Worm (Caenorhabditis elegans): ENCODE measurements around the gene T05H10.1.
A peak's percentile ranks its signal among the peaks of the same experiment; 100 is the strongest.

Gene T05H10.1

ce11 chrII:8057911-8058310 is 15.5 kb downstream of the T05H10.1 start:
- TF ChIP-seq lsy-2 (tag; optimal IDR thresholded peaks at IDR 0.05), result no peak

ce11 chrII:8058769-8059168 is 16.4 kb downstream of the T05H10.1 start, which contains the start of gene T05H10.8:
Gene T05H10.8 (plus strand): TSS chrII:8059069.
- no peak for TF ChIP-seq elt-1 (tag; optimal IDR thresholded peaks at IDR 0.05; ENCODE audit: borderline replicate concordance, insufficient read depth)

ce11 chrII:8059532-8059931 is 17.1 kb downstream of the T05H10.1 start:
- no peak for TF ChIP-seq nhr-12 (tag; optimal IDR thresholded peaks at IDR 0.05)
- no peak for TF ChIP-seq zip-8 (tag; optimal IDR thresholded peaks at IDR 0.05)
- TF ChIP-seq unc-39 (tag; optimal IDR thresholded peaks at IDR 0.05), result no peak
- no peak for TF ChIP-seq ceh-83 (GFP tag; optimal IDR thresholded peaks at IDR 0.05)
- TF ChIP-seq ces-1 (GFP tag; optimal IDR thresholded peaks at IDR 0.05), result no peak
- no peak for TF ChIP-seq M03D4.4 (tag; optimal IDR thresholded peaks at IDR 0.05)

ce11 chrII:8062334-8062791 is 20.0 kb downstream of the T05H10.1 start, which contains the start of gene ufd-2:
Gene ufd-2 (plus strand): TSS chrII:8062741.
- TF ChIP-seq ceh-83 (GFP tag; optimal IDR thresholded peaks at IDR 0.05), result no peak
- peak; percentile 76 for TF ChIP-seq mep-1 (tag; optimal IDR thresholded peaks at IDR 0.05)
- TF ChIP-seq cnd-1 (tag; optimal IDR thresholded peaks at IDR 0.05), result peak; percentile 25
- TF ChIP-seq nhr-237 (tag; optimal IDR thresholded peaks at IDR 0.05), result peak; percentile 48
- TF ChIP-seq flh-1 (GFP tag; optimal IDR thresholded peaks at IDR 0.05), result no peak
- TF ChIP-seq ces-1 (GFP tag; optimal IDR thresholded peaks at IDR 0.05), result peak; percentile 59
- TF ChIP-seq unc-120 (tag; optimal IDR thresholded peaks at IDR 0.05; ENCODE audit: poor library complexity, severe bottlenecking), result no peak
- peak; percentile 41 for TF ChIP-seq hlh-1 (tag; optimal IDR thresholded peaks at IDR 0.05)
- TF ChIP-seq lin-13 (tag; optimal IDR thresholded peaks at IDR 0.05), result peak; percentile 76
- peak; percentile 43 for TF ChIP-seq ceh-39 (tag; optimal IDR thresholded peaks at IDR 0.05)
- TF ChIP-seq nhr-12 (tag; optimal IDR thresholded peaks at IDR 0.05), result no peak
- TF ChIP-seq pha-4 (tag; optimal IDR thresholded peaks at IDR 0.05), result peak; percentile 73
- TF ChIP-seq lsy-2 (tag; optimal IDR thresholded peaks at IDR 0.05), result peak; percentile 63
- peak; percentile 41 for TF ChIP-seq drap-1 (GFP tag; optimal IDR thresholded peaks at IDR 0.05)
- no peak for TF ChIP-seq M03D4.4 (tag; optimal IDR thresholded peaks at IDR 0.05)

- TF ChIP-seq elt-3 (tag; optimal IDR thresholded peaks at IDR 0.05), result no peak
These were observed 23.6 kb downstream of the T05H10.1 start, which contains the start of gene pdha-1 for ce11 chrII:8065985-8066384. Gene pdha-1 (plus strand): TSS chrII:8066285.

DNA sequence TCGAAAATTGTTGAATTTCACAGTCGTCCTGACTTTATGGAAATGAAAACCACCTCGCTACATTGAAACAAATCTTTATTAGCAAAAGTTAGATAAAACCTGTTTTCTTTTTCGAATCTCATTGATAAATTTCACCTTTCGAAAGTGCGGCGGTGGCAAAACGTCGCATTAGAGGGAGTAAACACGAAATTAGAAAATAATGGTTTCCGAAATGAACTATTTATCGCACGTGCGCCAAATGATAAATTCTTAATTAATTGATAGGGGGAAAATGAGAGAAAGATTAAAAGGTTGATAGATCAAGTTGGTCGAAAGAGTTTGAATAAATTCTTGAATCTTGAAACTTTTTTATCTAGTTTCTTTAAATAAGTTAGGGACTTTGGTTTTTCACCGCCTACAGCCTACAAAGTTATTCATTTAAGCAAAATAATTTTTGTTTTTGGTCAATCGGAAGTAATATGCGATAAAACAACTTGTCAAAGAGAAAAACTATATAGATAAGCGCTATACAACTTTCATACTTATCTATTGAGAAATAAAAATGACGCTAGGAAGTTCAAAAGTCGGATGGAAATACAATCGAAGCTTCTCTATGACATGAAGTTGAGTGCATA is 28.7 kb downstream of the T05H10.1 start:
- no peak for TF ChIP-seq lin-13 (tag; optimal IDR thresholded peaks at IDR 0.05)
- TF ChIP-seq tbx-8 (GFP tag; optimal IDR thresholded peaks at IDR 0.05), result no peak
- no peak for TF ChIP-seq ceh-43 (GFP tag; optimal IDR thresholded peaks at IDR 0.05)
- TF ChIP-seq zip-8 (tag; optimal IDR thresholded peaks at IDR 0.05), result no peak

DNA sequence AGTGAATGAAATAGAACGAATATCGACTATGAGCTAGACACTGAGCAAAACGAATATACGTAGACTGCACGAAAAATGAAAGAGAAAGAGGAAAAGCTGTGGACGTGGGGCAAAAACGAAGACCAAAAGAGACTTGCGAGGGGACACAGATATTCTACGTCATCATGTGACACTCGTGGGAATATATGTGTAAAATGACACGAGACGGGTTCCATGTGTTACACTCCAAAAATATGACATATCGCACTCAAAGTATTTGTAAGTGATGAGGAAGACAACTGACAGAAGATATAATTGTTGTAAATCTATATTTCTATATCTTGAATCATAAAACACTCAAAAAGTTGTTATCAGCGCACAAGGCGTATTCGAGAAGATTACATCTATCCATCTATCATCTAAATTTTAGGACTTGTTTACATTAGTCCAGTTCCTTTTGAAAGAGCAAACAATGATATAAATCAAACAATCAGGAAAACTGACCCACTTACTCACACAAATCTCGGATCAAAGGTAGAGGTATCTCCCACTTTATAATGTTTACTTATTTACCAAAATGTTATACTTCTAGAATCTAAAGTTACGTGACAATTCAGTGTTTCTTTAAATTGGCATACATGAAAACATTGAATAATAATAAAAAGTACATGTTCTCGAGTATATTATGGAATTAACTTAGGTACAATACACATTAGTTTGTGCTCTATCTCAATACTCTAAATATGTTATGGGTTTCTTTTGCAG is 29.6 kb downstream of the T05H10.1 start:
- TF ChIP-seq unc-62 (GFP tag; optimal IDR thresholded peaks at IDR 0.05), result peak; percentile 84
- no peak for TF ChIP-seq sptf-1 (tag; optimal IDR thresholded peaks at IDR 0.05)
- TF ChIP-seq cnd-1 (tag; optimal IDR thresholded peaks at IDR 0.05), result no peak
- no peak for TF ChIP-seq flh-1 (GFP tag; optimal IDR thresholded peaks at IDR 0.05)
- no peak for TF ChIP-seq pha-4 (tag; optimal IDR thresholded peaks at IDR 0.05)
- TF ChIP-seq elt-1 (tag; optimal IDR thresholded peaks at IDR 0.05; ENCODE audit: borderline replicate concordance, insufficient read depth), result no peak
- TF ChIP-seq hlh-1 (tag; optimal IDR thresholded peaks at IDR 0.05), result peak; percentile 50
- TF ChIP-seq ztf-11 (tag; optimal IDR thresholded peaks at IDR 0.05), result no peak
- no peak for TF ChIP-seq mls-2 (tag; optimal IDR thresholded peaks at IDR 0.05)
- TF ChIP-seq unc-120 (tag; optimal IDR thresholded peaks at IDR 0.05; ENCODE audit: poor library complexity, severe bottlenecking), result peak; percentile 60
- TF ChIP-seq ces-1 (GFP tag; optimal IDR thresholded peaks at IDR 0.05), result peak; percentile 31
- TF ChIP-seq unc-39 (tag; optimal IDR thresholded peaks at IDR 0.05), result no peak
- no peak for TF ChIP-seq ceh-43 (GFP tag; optimal IDR thresholded peaks at IDR 0.05)

All from whole organism, mixed stage, embryonic.